Fruit fly (Drosophila melanogaster) whole organism, pupa: ENCODE data around the gene 825-Oak.
"Not testable (repeated sequence)": the region's sequence is repeated elsewhere in the genome, so short reads cannot be mapped to it uniquely, and the experiment has no call there.

ENCODE experiments used
- CG10348 ChIP-seq: fragments of 200-800 bp; sonication (Bioruptor generic); IDR thresholded peaks from 2 replicates; pipeline ENCODE4 v1.3.6; 2022; ENCODE audit warnings: missing biosample characterization, missing genetic modification characterization
- CG12605 ChIP-seq: fragments of 200-800 bp; sonication (Bioruptor generic); IDR thresholded peaks from 2 replicates; pipeline ENCODE4 v1.3.6; 2022; ENCODE audit warnings: missing biosample characterization, missing genetic modification characterization
- CG13204 ChIP-seq: fragments of 200-800 bp; sonication (Bioruptor generic); optimal IDR thresholded peaks from 2 replicates; lab custom pipeline; 2018; ENCODE audit warnings: missing biosample characterization, mild to moderate bottlenecking, missing genetic modification characterization, moderate library complexity
- CG14655 ChIP-seq: fragments of 200-800 bp; sonication (Bioruptor generic); optimal IDR thresholded peaks from 3 replicates; lab custom pipeline; 2017; ENCODE audit warnings: mild to moderate bottlenecking, missing biosample characterization, missing genetic modification reagents, missing genetic modification characterization
- CG15710 ChIP-seq: fragments of 200-800 bp; sonication (Bioruptor generic); optimal IDR thresholded peaks from 2 replicates; lab custom pipeline; 2018; ENCODE audit warnings: missing biosample characterization, mild to moderate bottlenecking, missing genetic modification characterization, moderate library complexity
- CG17806 ChIP-seq: fragments of 200-800 bp; sonication (Bioruptor generic); optimal IDR thresholded peaks from 2 replicates; lab custom pipeline; 2018; ENCODE audit warnings: missing biosample characterization, mild to moderate bottlenecking, missing genetic modification characterization, moderate library complexity
- CG32121 ChIP-seq: fragments of 200-800 bp; sonication (Bioruptor generic); IDR thresholded peaks from 2 replicates; pipeline ENCODE4 v1.3.6; 2022; ENCODE audit warnings: missing biosample characterization, missing genetic modification characterization
- CG34367 ChIP-seq: fragments of 200-800 bp; sonication (Bioruptor generic); optimal IDR thresholded peaks from 2 replicates; lab custom pipeline; 2018; ENCODE audit warnings: missing biosample characterization, mild to moderate bottlenecking, missing genetic modification characterization
- CG4496 ChIP-seq: fragments of 200-800 bp; sonication (Bioruptor generic); IDR thresholded peaks from 3 replicates; pipeline ENCODE4 v1.3.6; 2022; ENCODE audit warnings: missing biosample characterization, missing genetic modification characterization
- CG8159 ChIP-seq: fragments of 200-800 bp; sonication (Bioruptor generic); optimal IDR thresholded peaks from 3 replicates; lab custom pipeline; 2018; ENCODE audit warnings: missing biosample characterization, mild to moderate bottlenecking, missing genetic modification characterization, moderate library complexity
- CG8301 ChIP-seq: fragments of 200-800 bp; sonication (Bioruptor generic); optimal IDR thresholded peaks from 2 replicates; lab custom pipeline; 2018; ENCODE audit warnings: missing biosample characterization, mild to moderate bottlenecking, missing genetic modification characterization
- CG9948 ChIP-seq: fragments of 200-800 bp; sonication (Bioruptor generic); optimal IDR thresholded peaks from 2 replicates; lab custom pipeline; 2018; ENCODE audit warnings: missing biosample characterization, mild to moderate bottlenecking, missing genetic modification characterization, moderate library complexity
- D1 ChIP-seq: fragments of 200-800 bp; sonication (Bioruptor generic); optimal IDR thresholded peaks from 2 replicates; lab custom pipeline; 2018; ENCODE audit warnings: missing biosample characterization, mild to moderate bottlenecking, missing genetic modification characterization, moderate library complexity
- EcR ChIP-seq: fragments of 200-800 bp; sonication (Bioruptor generic); optimal IDR thresholded peaks from 3 replicates; lab custom pipeline; 2019; ENCODE audit warnings: missing biosample characterization, missing genetic modification characterization, mild to moderate bottlenecking, moderate library complexity, missing genetic modification reagents
- Ets98B ChIP-seq: fragments of 200-800 bp; sonication (Bioruptor generic); IDR thresholded peaks from 2 replicates; pipeline ENCODE4 v1.3.6; 2022; ENCODE audit warnings: missing biosample characterization, missing genetic modification characterization
- Pif1A ChIP-seq: fragments of 200-800 bp; sonication (Bioruptor generic); optimal IDR thresholded peaks from 3 replicates; lab custom pipeline; 2016; ENCODE audit warnings: missing biosample characterization, missing genetic modification characterization
- Pif1B ChIP-seq: fragments of 200-800 bp; sonication (Bioruptor generic); optimal IDR thresholded peaks from 3 replicates; lab custom pipeline; 2016; ENCODE audit warnings: missing biosample characterization, missing genetic modification characterization
- Snoo ChIP-seq: fragments of 200-800 bp; sonication (Bioruptor generic); optimal IDR thresholded peaks from 3 replicates; lab custom pipeline; 2017; ENCODE audit warnings: missing biosample characterization, mild to moderate bottlenecking, missing genetic modification characterization, inconsistent platforms
- fd96Ca ChIP-seq: fragments of 200-800 bp; sonication (Bioruptor generic); IDR thresholded peaks from 3 replicates; pipeline ENCODE4 v1.3.6; 2022; ENCODE audit warnings: missing biosample characterization, missing genetic modification characterization
- gl ChIP-seq: fragments of 200-800 bp; sonication (Bioruptor generic); optimal IDR thresholded peaks from 2 replicates; lab custom pipeline; 2018; ENCODE audit warnings: missing biosample characterization, mild to moderate bottlenecking, missing genetic modification characterization
- rn ChIP-seq: fragments of 200-800 bp; sonication (Bioruptor generic); IDR thresholded peaks from 2 replicates; pipeline ENCODE4 v1.3.6; 2022; ENCODE audit warnings: missing biosample characterization, missing genetic modification characterization

825-Oak gene

DNA sequence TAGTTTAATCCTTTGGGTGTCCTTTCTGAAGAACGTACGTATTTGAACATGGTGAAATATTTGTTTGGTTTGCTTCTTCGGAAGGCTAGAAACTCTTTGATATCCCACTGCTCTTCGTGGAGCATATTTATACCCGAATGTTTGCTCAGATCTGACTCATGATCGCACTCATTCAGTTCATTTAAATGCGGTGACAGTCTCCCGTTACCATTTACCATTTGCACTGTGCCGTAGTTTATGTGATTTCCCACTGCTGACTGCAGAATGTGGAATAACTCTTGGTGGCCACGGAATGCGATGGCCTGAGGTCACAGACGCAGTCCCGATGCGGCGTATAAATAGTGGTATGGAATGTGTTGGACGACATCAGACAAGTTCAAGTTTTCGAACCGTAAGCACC is at the start of gene 825-Oak, which contains the start of gene CG12519:
TSS of gene 825-Oak (minus strand) at position 101 of the 400 bp plus-strand sequence.
TSS of gene CG12519 (plus strand) at position 364 of the 400 bp plus-strand sequence.
- not testable (repeated sequence) for TF ChIP-seq CG13204; CG9948 (tag; lab: Kevin White, UChicago); CG32121

DNA sequence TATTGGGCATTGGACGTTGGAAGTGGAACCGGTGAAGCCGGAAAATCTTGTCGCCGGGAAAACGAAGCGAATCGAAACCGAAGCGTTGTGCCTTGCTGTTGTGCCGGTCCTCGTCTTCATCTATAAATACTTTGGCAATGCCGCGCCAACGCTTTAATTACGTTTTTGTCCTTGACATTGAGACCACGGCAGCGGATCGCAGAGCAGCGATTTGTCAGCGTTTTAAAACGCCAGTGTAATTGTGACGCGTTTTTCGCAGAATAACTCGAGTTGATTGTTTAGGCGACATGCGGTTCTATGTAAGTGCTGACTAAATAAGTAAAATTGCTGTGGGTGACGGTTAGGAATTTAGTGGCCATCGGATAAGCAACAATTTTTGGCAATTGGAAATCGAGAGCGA is 49.1 kb upstream of the 825-Oak start:
- no peak for TF ChIP-seq CG8159 (tag; lab: Kevin White, UChicago)
- TF ChIP-seq Pif1A: no peak

DNA sequence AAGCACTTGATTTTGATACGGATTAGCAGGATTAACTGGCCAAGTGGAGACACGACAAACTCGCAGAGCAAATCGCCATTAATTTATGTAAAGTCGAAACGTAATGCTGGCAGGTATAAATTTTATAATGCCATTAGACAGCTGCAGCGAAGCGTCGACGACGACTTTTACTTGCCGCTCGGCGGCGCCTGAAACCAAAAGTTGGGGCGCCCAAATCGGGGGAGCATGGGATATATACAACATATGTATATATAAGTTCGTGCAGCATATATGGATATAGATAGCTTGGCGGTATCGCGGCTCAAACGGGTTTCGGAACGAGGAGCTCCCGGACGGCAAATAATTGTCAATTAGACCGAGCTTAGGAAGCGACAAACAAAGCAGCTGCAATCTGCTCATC is 48.6 kb upstream of the 825-Oak start, which contains the start of gene Cpr76Bc:
TSS of gene Cpr76Bc (plus strand) at position 301 of the 400 bp plus-strand sequence.
- no peak for TF ChIP-seq CG9948 (tag; lab: Kevin White, UChicago)
- TF ChIP-seq CG13204: no peak
- TF ChIP-seq CG4496: no peak
- no peak for TF ChIP-seq CG8301 (tag; lab: Kevin White, UChicago)
- TF ChIP-seq Snoo (tag; lab: Kevin White, UChicago): no peak
- TF ChIP-seq Pif1B (GFP tag; lab: Kevin White, UChicago): no peak
- TF ChIP-seq Ets98B (GFP tag; lab: Robert Waterston, UW): no peak
- TF ChIP-seq Pif1A: no peak

DNA sequence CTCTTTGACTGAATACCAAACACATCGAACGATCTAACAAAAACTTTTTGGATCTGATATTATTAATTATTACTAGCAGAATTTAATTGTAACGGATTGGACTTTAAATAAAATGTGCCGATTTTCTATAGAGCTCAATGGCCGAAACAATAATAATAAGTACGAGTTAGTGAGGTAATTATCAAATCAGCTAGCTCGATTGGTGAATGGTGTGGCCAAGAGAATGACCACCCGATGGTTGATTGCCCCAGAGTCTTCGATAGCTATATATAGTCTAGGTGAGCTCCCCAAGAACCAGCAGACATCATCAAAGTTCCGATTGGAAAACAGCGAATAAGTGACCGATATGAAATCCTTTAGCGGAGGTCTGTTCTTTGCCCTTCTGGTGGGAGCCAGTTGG is 47.3 kb upstream of the 825-Oak start, which contains the start of gene Cpr76Bb:
TSS of gene Cpr76Bb (plus strand) at position 301 of the 400 bp plus-strand sequence.
- TF ChIP-seq rn (GFP tag; lab: Robert Waterston, UW) (no peak), fd96Ca (GFP tag; lab: Robert Waterston, UW) (no peak), Pif1A (no peak), CG17806 (tag; lab: Kevin White, UChicago) (no peak), CG4496 (no peak), CG12605 (GFP tag; lab: Robert Waterston, UW) (no peak), Pif1B (GFP tag; lab: Kevin White, UChicago) (no peak), Snoo (tag; lab: Kevin White, UChicago) (no peak), CG13204 (no peak), D1 (tag; lab: Kevin White, UChicago) (no peak), CG32121 (no peak), gl (tag; lab: Kevin White, UChicago) (no peak), EcR (GFP tag; lab: Kevin White, UChicago) (no peak), CG34367 (tag; lab: Kevin White, UChicago) (no peak), CG8301 (tag; lab: Kevin White, UChicago) (no peak), CG8159 (tag; lab: Kevin White, UChicago) (no peak), CG15710 (tag; lab: Kevin White, UChicago) (no peak), CG9948 (tag; lab: Kevin White, UChicago) (no peak)

DNA sequence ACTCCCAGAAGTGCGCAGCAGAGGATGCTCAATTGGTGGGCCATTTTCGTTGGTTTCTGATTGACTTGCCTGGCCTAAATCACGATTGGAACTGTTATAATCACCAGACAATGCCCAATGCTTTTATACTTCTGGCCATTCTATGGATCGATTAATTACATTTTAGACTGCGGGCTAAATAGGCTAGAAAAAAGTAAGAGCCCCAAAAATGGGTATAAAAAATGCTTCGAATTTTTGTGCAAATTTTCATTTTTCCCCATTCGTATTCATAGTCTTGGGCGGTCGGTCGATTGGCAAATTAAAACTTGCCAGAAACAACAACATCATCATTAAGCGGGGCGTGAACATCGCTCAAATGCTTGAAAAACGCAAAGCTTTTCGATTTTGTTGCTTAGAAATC is 46.2 kb upstream of the 825-Oak start, which contains the start of gene Cpr76Ba:
TSS of gene Cpr76Ba (minus strand) at position 101 of the 400 bp plus-strand sequence.
- TF ChIP-seq Pif1A (no peak), CG8159 (tag; lab: Kevin White, UChicago) (no peak), CG15710 (tag; lab: Kevin White, UChicago) (no peak), CG32121 (no peak), Ets98B (GFP tag; lab: Robert Waterston, UW) (no peak), CG10348 (GFP tag; lab: Robert Waterston, UW) (no peak), CG34367 (tag; lab: Kevin White, UChicago) (no peak), CG9948 (tag; lab: Kevin White, UChicago) (no peak), D1 (tag; lab: Kevin White, UChicago) (no peak), CG8301 (tag; lab: Kevin White, UChicago) (no peak), rn (GFP tag; lab: Robert Waterston, UW) (no peak), CG17806 (tag; lab: Kevin White, UChicago) (no peak), CG12605 (GFP tag; lab: Robert Waterston, UW) (no peak), CG13204 (no peak), Pif1B (GFP tag; lab: Kevin White, UChicago) (no peak), CG4496 (no peak), Snoo (tag; lab: Kevin White, UChicago) (no peak), CG14655 (GFP tag; lab: Kevin White, UChicago) (no peak), fd96Ca (GFP tag; lab: Robert Waterston, UW) (no peak), gl (tag; lab: Kevin White, UChicago) (no peak)

DNA sequence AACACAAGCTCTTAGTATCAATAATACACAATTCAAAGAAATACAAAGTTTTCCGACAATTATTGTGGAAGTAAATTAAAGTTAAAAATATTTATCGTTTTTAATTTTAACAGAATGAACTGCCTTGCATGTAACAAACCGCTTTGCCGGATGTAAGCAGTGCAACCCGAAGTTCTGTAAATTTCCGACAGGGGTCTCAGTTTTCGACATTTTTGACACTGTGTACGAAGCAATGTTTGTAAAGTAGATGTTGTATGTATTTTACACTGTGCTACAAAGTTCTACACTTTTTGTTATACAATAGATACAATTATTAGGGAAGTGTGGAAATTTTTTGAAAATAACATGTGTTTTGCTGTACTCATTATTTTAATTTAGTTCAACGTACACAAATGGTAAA is 44.5 kb upstream of the 825-Oak start:
- TF ChIP-seq CG15710 (tag; lab: Kevin White, UChicago): no peak
- peak; percentile 47; the same call in 1 of the 2 replicates for TF ChIP-seq Ets98B (GFP tag; lab: Robert Waterston, UW)
- TF ChIP-seq fd96Ca (GFP tag; lab: Robert Waterston, UW): no peak
- no peak for TF ChIP-seq gl (tag; lab: Kevin White, UChicago)
- peak; percentile 32; the same call in 1 of the 2 replicates for TF ChIP-seq CG32121
- TF ChIP-seq CG17806 (tag; lab: Kevin White, UChicago): no peak
- peak; percentile 28 for TF ChIP-seq CG34367 (tag; lab: Kevin White, UChicago)
- peak; percentile 37 for TF ChIP-seq Pif1A
- TF ChIP-seq CG14655 (GFP tag; lab: Kevin White, UChicago): peak; percentile 3
- TF ChIP-seq CG8159 (tag; lab: Kevin White, UChicago): no peak
- no peak for TF ChIP-seq Pif1B (GFP tag; lab: Kevin White, UChicago)
- no peak for TF ChIP-seq CG13204
- peak; percentile 85 for TF ChIP-seq CG4496
- no peak for TF ChIP-seq Snoo (tag; lab: Kevin White, UChicago)
- TF ChIP-seq CG8301 (tag; lab: Kevin White, UChicago): no peak
- TF ChIP-seq CG12605 (GFP tag; lab: Robert Waterston, UW): no peak
- peak; percentile 59 for TF ChIP-seq D1 (tag; lab: Kevin White, UChicago)
- peak; percentile 60 for TF ChIP-seq rn (GFP tag; lab: Robert Waterston, UW)
- no peak for TF ChIP-seq CG10348 (GFP tag; lab: Robert Waterston, UW)
- no peak for TF ChIP-seq EcR (GFP tag; lab: Kevin White, UChicago)
- no peak for TF ChIP-seq CG9948 (tag; lab: Kevin White, UChicago)
- TF ChIP-seq, all 21 proteins: peak for 8
